Fruit fly (Drosophila melanogaster): ENCODE measurements around the gene CG4751.

The CG4751 gene

DNA sequence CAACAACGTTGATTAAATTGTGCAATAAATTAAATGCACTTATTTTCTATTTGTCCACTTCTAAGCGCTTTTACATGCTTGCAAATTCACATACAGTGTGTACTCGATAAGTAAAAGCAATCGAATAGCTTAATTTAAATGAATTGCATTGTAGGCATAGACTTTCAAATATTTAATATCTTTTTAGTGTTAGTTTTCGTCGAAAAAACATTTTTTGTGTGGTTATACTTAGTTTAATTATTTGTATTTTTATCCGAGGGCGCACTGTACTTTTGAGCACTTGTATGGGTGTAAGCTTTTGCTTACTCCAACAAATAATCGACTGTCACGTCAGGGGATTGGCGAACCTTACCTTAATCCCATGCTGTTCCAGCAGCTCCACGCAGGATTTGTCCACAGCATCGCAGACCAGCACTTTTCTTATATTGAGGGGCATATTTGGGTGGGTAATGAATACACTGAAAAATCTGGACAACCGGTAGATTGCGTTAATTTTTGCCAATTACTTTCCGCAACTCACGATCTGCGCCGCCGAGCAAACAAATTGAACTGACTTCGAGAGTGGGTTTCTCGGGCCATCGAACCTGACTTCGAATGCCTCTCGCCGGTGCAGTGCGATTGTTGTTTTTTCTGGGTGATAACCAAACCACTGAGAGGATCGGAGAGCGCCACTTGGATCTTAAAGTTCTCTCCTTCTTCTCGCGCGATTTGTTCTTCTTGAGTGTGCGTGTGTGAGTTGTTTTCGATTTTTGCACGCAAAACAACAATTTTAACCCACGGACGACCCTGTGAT lies 24.8 kb downstream of the CG4751 start, which contains the start of gene CG6287 (continued):
- TF ChIP-seq CG3281 (GFP tag; optimal IDR thresholded peaks at IDR 0.05) = no peak
- peak; percentile 18 for TF ChIP-seq CG30403 (GFP tag; optimal IDR thresholded peaks at IDR 0.05)
- TF ChIP-seq sim (GFP tag; IDR thresholded peaks at IDR 0.05) = no peak
- TF ChIP-seq Nf-YB (GFP tag; optimal IDR thresholded peaks at IDR 0.05) = no peak
- peak; percentile 68 for TF ChIP-seq CG14441 (GFP tag; IDR thresholded peaks at IDR 0.05)
- peak; percentile 15 for TF ChIP-seq CG13624 (GFP tag; optimal IDR thresholded peaks at IDR 0.05)
- TF ChIP-seq CG12155 (GFP tag; optimal IDR thresholded peaks at IDR 0.05) = peak; percentile 20
- no peak for TF ChIP-seq Camta (GFP tag; optimal IDR thresholded peaks at IDR 0.05)
- no peak for TF ChIP-seq Gug (GFP tag; IDR thresholded peaks at IDR 0.05)
- TF ChIP-seq eve (GFP tag; optimal IDR thresholded peaks at IDR 0.05) = peak in 1 of 2 experiments; percentile 27
- no peak for TF ChIP-seq CG3065 (GFP tag; optimal IDR thresholded peaks at IDR 0.05)
- no peak for TF ChIP-seq CG11247 (GFP tag; IDR thresholded peaks at IDR 0.05)
- peak; percentile 59; the same call in 1 of the 2 replicates for TF ChIP-seq CG17328 (GFP tag; IDR thresholded peaks at IDR 0.05)
- TF ChIP-seq Hsf (GFP tag; optimal IDR thresholded peaks at IDR 0.05) = no peak
- TF ChIP-seq mam (GFP tag; optimal IDR thresholded peaks at IDR 0.05) = peak; percentile 37
- TF ChIP-seq CG17186 (GFP tag; optimal IDR thresholded peaks at IDR 0.05) = no peak
- TF ChIP-seq chinmo (GFP tag; IDR thresholded peaks at IDR 0.05; ENCODE audit: partially characterized antibody) = no peak
- peak; percentile 61 for TF ChIP-seq corto (GFP tag; optimal IDR thresholded peaks at IDR 0.05)
- no peak for TF ChIP-seq kah (GFP tag; optimal IDR thresholded peaks at IDR 0.05)
- TF ChIP-seq ara (GFP tag; IDR thresholded peaks at IDR 0.05) = no peak
- TF ChIP-seq CG17361 (GFP tag; IDR thresholded peaks at IDR 0.05) = no peak
- 0 out of 2 replicates have a peak, but pooled peaks have one; percentile 12 for TF ChIP-seq CG10321 (GFP tag; IDR thresholded peaks at IDR 0.05)
- TF ChIP-seq her (GFP tag; optimal IDR thresholded peaks at IDR 0.05) = no peak
- no peak for TF ChIP-seq CG4854 (GFP tag; optimal IDR thresholded peaks at IDR 0.05)
- 0 out of 2 replicates have a peak, but pooled peaks have one; percentile 31 for TF ChIP-seq CG14014 (GFP tag; IDR thresholded peaks at IDR 0.05)
- TF ChIP-seq CG10209 (GFP tag; optimal IDR thresholded peaks at IDR 0.05) = peak; percentile 5
- no peak for TF ChIP-seq sc (optimal IDR thresholded peaks at IDR 0.05)
- no peak for TF ChIP-seq sc (GFP tag; optimal IDR thresholded peaks at IDR 0.05)
- TF ChIP-seq luna (GFP tag; optimal IDR thresholded peaks at IDR 0.05) = no peak
- TF ChIP-seq CG2712 (tag; optimal IDR thresholded peaks at IDR 0.05) = no peak
- no peak for TF ChIP-seq GATAe (GFP tag; conservative IDR thresholded peaks at IDR 0.05)
- no peak for TF ChIP-seq lola (GFP tag; optimal IDR thresholded peaks at IDR 0.05)
- no peak for TF ChIP-seq CG15696 (tag; optimal IDR thresholded peaks at IDR 0.05)
- TF ChIP-seq CG13424 (tag; optimal IDR thresholded peaks at IDR 0.05) = no peak
- TF ChIP-seq CG15269 (tag; optimal IDR thresholded peaks at IDR 0.05) = no peak
- no peak for TF ChIP-seq CG6272 (GFP tag; IDR thresholded peaks at IDR 0.05)
- peak; percentile 37 for TF ChIP-seq Dip3 (GFP tag; optimal IDR thresholded peaks at IDR 0.05)
- no peak for TF ChIP-seq NC2β (GFP tag; optimal IDR thresholded peaks at IDR 0.05)
- peak; percentile 97 for TF ChIP-seq Drgx (GFP tag; IDR thresholded peaks at IDR 0.05)
- TF ChIP-seq tgo (GFP tag; IDR thresholded peaks at IDR 0.05) = no peak
- peak in 1 of 2 experiments; percentile 64 for TF ChIP-seq bsh (GFP tag; optimal IDR thresholded peaks at IDR 0.05)
- no peak for TF ChIP-seq ash1 (GFP tag; optimal IDR thresholded peaks at IDR 0.05)
- no peak for TF ChIP-seq Ets97D (GFP tag; optimal IDR thresholded peaks at IDR 0.05)
- no peak for TF ChIP-seq fd102C (GFP tag; optimal IDR thresholded peaks at IDR 0.05)
- no peak for TF ChIP-seq Opbp (GFP tag; IDR thresholded peaks at IDR 0.05; ENCODE audit: partially characterized antibody)
- TF ChIP-seq CG18599 (GFP tag; optimal IDR thresholded peaks at IDR 0.05) = peak; percentile 25
- no peak for TF ChIP-seq ttk (GFP tag; IDR thresholded peaks at IDR 0.05)
- TF ChIP-seq gem (tag; optimal IDR thresholded peaks at IDR 0.05) = no peak
- peak; percentile 6 for TF ChIP-seq CG1602 (GFP tag; optimal IDR thresholded peaks at IDR 0.05)
- TF ChIP-seq Meics (GFP tag; optimal IDR thresholded peaks at IDR 0.05) = peak; percentile 34

Data from whole organism, embryonic.